Worm (Caenorhabditis elegans): ENCODE data around the gene F52H3.6.

F52H3.6 gene

DNA sequence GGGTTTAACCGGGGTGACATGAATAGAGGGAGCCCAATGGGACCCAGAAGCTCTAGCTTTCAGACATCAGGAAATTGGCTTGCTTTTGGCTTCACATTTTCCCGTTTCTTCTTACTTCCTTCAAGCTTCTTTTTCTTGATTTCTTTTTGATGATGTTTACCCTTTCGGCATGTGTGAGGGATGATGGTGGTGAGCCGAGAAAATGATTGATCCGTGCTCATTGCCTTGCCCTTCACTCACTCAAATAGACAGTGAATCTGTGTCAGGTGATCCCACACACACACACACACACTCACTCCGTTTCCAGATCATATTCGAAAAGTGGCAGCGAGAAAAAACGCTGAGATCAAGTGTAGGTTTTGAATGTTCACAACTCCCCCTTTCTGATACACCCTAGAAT, 33.5 kb downstream of the F52H3.6 start:
- TF ChIP-seq unc-55 (GFP tag; optimal IDR thresholded peaks at IDR 0.05): no peak
- no peak for TF ChIP-seq skn-1 (tag; optimal IDR thresholded peaks at IDR 0.05)
- TF ChIP-seq mdl-1 (tag; optimal IDR thresholded peaks at IDR 0.05): no peak
- TF ChIP-seq elt-1 (tag; optimal IDR thresholded peaks at IDR 0.05): no peak
- no peak for TF ChIP-seq sma-9 (GFP tag; optimal IDR thresholded peaks at IDR 0.05)
- no peak for TF ChIP-seq sma-9 (tag; optimal IDR thresholded peaks at IDR 0.05)
- TF ChIP-seq nhr-25 (tag; optimal IDR thresholded peaks at IDR 0.05): no peak
- no peak for TF ChIP-seq lsy-2 (tag; optimal IDR thresholded peaks at IDR 0.05)
- TF ChIP-seq elt-3 (tag; optimal IDR thresholded peaks at IDR 0.05): no peak
- no peak for TF ChIP-seq unc-62 (GFP tag; optimal IDR thresholded peaks at IDR 0.05)
- no peak for TF ChIP-seq crh-2 (tag; optimal IDR thresholded peaks at IDR 0.05)

DNA sequence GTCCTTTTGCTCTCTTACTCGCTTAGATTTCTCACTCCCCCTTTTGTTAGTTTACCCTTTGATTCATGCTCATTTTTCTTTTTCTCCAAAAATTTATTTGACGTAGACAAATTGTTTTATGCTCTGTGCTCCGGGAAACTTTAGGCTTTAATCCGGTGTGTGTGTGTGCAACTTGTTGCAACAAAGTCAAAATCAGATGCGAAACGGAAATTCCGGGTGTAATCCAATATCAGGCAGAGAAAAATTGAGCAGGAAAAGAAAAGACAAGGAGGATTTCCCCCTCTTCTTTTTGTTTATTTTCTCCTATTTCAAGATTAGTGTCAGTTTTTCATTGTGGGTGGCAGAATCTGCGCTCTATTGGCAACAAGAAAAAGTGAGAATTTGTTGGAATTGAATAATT, 35.7 kb downstream of the F52H3.6 start:
- TF ChIP-seq nhr-6 (tag; optimal IDR thresholded peaks at IDR 0.05): no peak
- TF ChIP-seq sma-9 (GFP tag; optimal IDR thresholded peaks at IDR 0.05): peak; percentile 22
- no peak for TF ChIP-seq sma-9 (tag; optimal IDR thresholded peaks at IDR 0.05)
- TF ChIP-seq mab-5 (tag; optimal IDR thresholded peaks at IDR 0.05): no peak
- TF ChIP-seq unc-55 (GFP tag; optimal IDR thresholded peaks at IDR 0.05): no peak
- no peak for TF ChIP-seq alr-1 (tag; optimal IDR thresholded peaks at IDR 0.05)
- TF ChIP-seq F13H6.1 (tag; optimal IDR thresholded peaks at IDR 0.05): peak; percentile 38
- no peak for TF ChIP-seq nhr-129 (tag; optimal IDR thresholded peaks at IDR 0.05)
- TF ChIP-seq mdl-1 (tag; optimal IDR thresholded peaks at IDR 0.05): no peak

DNA sequence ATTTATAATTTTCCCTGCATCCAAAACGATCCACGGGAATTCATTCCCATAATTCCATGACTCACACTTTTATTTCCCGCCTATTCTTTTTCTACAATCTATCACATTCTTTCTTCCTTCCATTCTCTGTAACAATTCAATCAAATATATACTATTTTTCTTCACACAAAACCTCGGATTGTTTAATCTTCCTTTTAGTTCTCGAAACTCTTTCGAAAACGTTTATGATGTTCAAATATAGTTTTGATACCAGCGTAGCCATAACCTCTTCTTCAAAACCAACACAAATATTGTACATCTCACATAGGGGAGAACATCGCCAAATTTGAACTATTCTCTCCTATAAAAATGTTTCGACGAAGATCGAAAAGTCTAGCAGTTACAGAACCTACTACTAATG, 37.4 kb downstream of the F52H3.6 start, which contains the start of gene lec-3:
Gene lec-3 (plus strand): TSS at position 301 of the 400 bp plus-strand sequence.
- no peak for TF ChIP-seq sma-9 (GFP tag; optimal IDR thresholded peaks at IDR 0.05)
- no peak for TF ChIP-seq sma-9 (tag; optimal IDR thresholded peaks at IDR 0.05)
- no peak for TF ChIP-seq lsy-2 (tag; optimal IDR thresholded peaks at IDR 0.05)
- no peak for TF ChIP-seq ztf-1 (GFP tag; conservative IDR thresholded peaks at IDR 0.05)
- no peak for TF ChIP-seq nhr-11 (tag; optimal IDR thresholded peaks at IDR 0.05)
- no peak for TF ChIP-seq ztf-4 (tag; optimal IDR thresholded peaks at IDR 0.05)
- TF ChIP-seq elt-1 (tag; optimal IDR thresholded peaks at IDR 0.05): no peak
- no peak for TF ChIP-seq R02D3.7 (tag; optimal IDR thresholded peaks at IDR 0.05)
- no peak for TF ChIP-seq F13H6.1 (tag; optimal IDR thresholded peaks at IDR 0.05)
- TF ChIP-seq lin-11 (tag; optimal IDR thresholded peaks at IDR 0.05): no peak
- TF ChIP-seq ztf-11 (tag; optimal IDR thresholded peaks at IDR 0.05): no peak
- TF ChIP-seq nhr-23 (tag; optimal IDR thresholded peaks at IDR 0.05): no peak
- no peak for TF ChIP-seq lin-13 (GFP tag; optimal IDR thresholded peaks at IDR 0.05)
- TF ChIP-seq unc-62 (GFP tag; optimal IDR thresholded peaks at IDR 0.05): no peak
- TF ChIP-seq nhr-21 (tag; optimal IDR thresholded peaks at IDR 0.05): no peak
- no peak for TF ChIP-seq egl-27 (tag; optimal IDR thresholded peaks at IDR 0.05)
- no peak for TF ChIP-seq skn-1 (tag; optimal IDR thresholded peaks at IDR 0.05)
- no peak for TF ChIP-seq lin-39 (tag; optimal IDR thresholded peaks at IDR 0.05)
- TF ChIP-seq nhr-12 (tag; optimal IDR thresholded peaks at IDR 0.05): no peak
- no peak for TF ChIP-seq crh-2 (tag; optimal IDR thresholded peaks at IDR 0.05)

ce11 chrII:9989533-9989932, 38.7 kb downstream of the F52H3.6 start:
- TF ChIP-seq ama-1 (optimal IDR thresholded peaks at IDR 0.05): no peak
- no peak for TF ChIP-seq ztf-4 (tag; optimal IDR thresholded peaks at IDR 0.05)
- TF ChIP-seq snpc-4 (tag; optimal IDR thresholded peaks at IDR 0.05): no peak
- TF ChIP-seq ZK546.5 (tag; optimal IDR thresholded peaks at IDR 0.05): no peak
- TF ChIP-seq alr-1 (tag; optimal IDR thresholded peaks at IDR 0.05): no peak
- TF ChIP-seq C34F6.9 (tag; optimal IDR thresholded peaks at IDR 0.05): peak; percentile 37
- no peak for TF ChIP-seq mab-5 (tag; optimal IDR thresholded peaks at IDR 0.05)
- no peak for TF ChIP-seq lin-11 (tag; optimal IDR thresholded peaks at IDR 0.05)
- no peak for TF ChIP-seq nhr-77 (tag; optimal IDR thresholded peaks at IDR 0.05)
- no peak for TF ChIP-seq ceh-82 (tag; optimal IDR thresholded peaks at IDR 0.05)
- TF ChIP-seq F13H6.1 (tag; optimal IDR thresholded peaks at IDR 0.05): peak; percentile 25

ce11 chrII:9988620-9989019, 39.6 kb downstream of the F52H3.6 start:
- TF ChIP-seq nhr-129 (tag; optimal IDR thresholded peaks at IDR 0.05): no peak
- no peak for TF ChIP-seq gmeb-1 (tag; optimal IDR thresholded peaks at IDR 0.05)
- TF ChIP-seq blmp-1 (tag; optimal IDR thresholded peaks at IDR 0.05; ENCODE audit: insufficient read depth): no peak
- no peak for TF ChIP-seq ztf-4 (tag; optimal IDR thresholded peaks at IDR 0.05)
- TF ChIP-seq nhr-25 (tag; optimal IDR thresholded peaks at IDR 0.05): no peak
- no peak for TF ChIP-seq nhr-12 (tag; optimal IDR thresholded peaks at IDR 0.05)
- TF ChIP-seq dmd-4 (tag; optimal IDR thresholded peaks at IDR 0.05): no peak
- no peak for TF ChIP-seq nhr-77 (tag; optimal IDR thresholded peaks at IDR 0.05)
- TF ChIP-seq ceh-16 (tag; optimal IDR thresholded peaks at IDR 0.05): no peak
- TF ChIP-seq lin-13 (GFP tag; optimal IDR thresholded peaks at IDR 0.05): no peak
- TF ChIP-seq sma-9 (GFP tag; optimal IDR thresholded peaks at IDR 0.05): no peak
- TF ChIP-seq sma-9 (tag; optimal IDR thresholded peaks at IDR 0.05): no peak
- no peak for TF ChIP-seq crh-2 (tag; optimal IDR thresholded peaks at IDR 0.05)

Measured in whole organism, L2 larva.